Fruit fly (Drosophila melanogaster): Measurements from ENCODE around the gene jvl.

jvl gene

DNA sequence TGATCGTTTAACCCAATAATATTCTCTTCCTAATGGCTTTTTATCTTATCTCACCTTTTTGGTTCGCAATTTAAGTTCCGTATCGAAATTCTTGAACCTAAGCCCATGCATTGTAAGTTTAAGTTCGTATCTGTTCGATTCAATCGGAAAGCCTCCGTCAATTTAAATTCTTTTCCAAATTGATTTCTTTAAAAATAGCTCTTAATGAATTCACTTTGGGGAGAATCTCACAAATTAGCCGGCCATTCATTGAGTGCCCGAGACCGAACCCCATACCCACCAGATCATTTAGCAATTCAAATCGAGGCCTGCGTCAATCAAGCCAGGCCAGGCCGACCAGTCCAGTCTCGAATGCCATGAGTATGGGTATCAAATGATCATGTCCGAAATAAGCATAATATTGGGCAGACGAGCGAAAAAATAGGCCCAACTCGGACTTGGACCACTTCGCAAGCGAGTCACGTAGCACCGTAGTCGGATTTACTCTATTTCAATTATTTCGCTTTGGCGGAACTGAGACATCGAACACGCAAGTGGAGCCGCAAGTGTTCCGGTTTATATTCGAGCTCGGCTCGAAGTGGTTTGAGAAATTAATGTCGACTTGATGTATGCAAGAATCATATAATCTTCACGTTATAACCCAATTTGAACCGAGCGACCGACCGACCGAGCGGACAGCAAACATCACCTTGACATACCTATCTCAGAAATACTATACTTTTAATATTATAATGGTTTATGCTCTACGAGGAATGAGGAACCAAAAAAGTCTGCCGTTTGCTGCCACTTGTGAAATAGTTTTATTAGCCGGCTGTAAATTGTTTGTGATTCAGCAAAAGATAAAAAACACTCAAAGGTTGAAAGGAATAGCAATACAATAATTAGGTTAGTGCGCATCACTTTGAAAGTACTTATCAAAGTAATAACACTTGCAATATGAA, 33.4 kb upstream of the jvl start (continued):
- TF ChIP-seq CG32772 (GFP tag; IDR thresholded peaks at IDR 0.05) (no peak), CG8281 (tag; optimal IDR thresholded peaks at IDR 0.05) (no peak), gem (tag; optimal IDR thresholded peaks at IDR 0.05) (no peak), ems (GFP tag; optimal IDR thresholded peaks at IDR 0.05) (no peak), Awh (GFP tag; IDR thresholded peaks at IDR 0.05) (peak; percentile 88), so (GFP tag; IDR thresholded peaks at IDR 0.05) (no peak), CG13894 (tag; optimal IDR thresholded peaks at IDR 0.05) (peak; percentile 91), grn (GFP tag; optimal IDR thresholded peaks at IDR 0.05) (peak; percentile 30)

dm6 chr3R:14708948-14709385, 32.4 kb upstream of the jvl start:
- TF ChIP-seq MTF-1 (GFP tag; optimal IDR thresholded peaks at IDR 0.05; ENCODE audit: borderline replicate concordance) (no peak), btn (GFP tag; optimal IDR thresholded peaks at IDR 0.05) (no peak), Opbp (GFP tag; IDR thresholded peaks at IDR 0.05; ENCODE audit: partially characterized antibody) (no peak), CG9437 (GFP tag; optimal IDR thresholded peaks at IDR 0.05) (no peak), ERR (GFP tag; optimal IDR thresholded peaks at IDR 0.05) (peak; percentile 3), CG15269 (tag; optimal IDR thresholded peaks at IDR 0.05) (peak; percentile 10), sug (tag; optimal IDR thresholded peaks at IDR 0.05) (peak; percentile 59), prd (optimal IDR thresholded peaks at IDR 0.05) (no peak), prd (GFP tag; IDR thresholded peaks at IDR 0.05) (no peak), exex (tag; optimal IDR thresholded peaks at IDR 0.05) (peak; percentile 90), mirr (GFP tag; optimal IDR thresholded peaks at IDR 0.05) (peak; percentile 89), lbe (GFP tag; optimal IDR thresholded peaks at IDR 0.05) (no peak), Ets97D (GFP tag; optimal IDR thresholded peaks at IDR 0.05) (no peak), pan (optimal IDR thresholded peaks at IDR 0.05) (no peak), pan (GFP tag; optimal IDR thresholded peaks at IDR 0.05 in 1 of 2, IDR thresholded peaks at IDR 0.05 in 1 of 2) (no peak), Mad (GFP tag; optimal IDR thresholded peaks at IDR 0.05) (no peak), Sox100B (GFP tag; optimal IDR thresholded peaks at IDR 0.05) (peak; percentile 38), CG17802 (tag; optimal IDR thresholded peaks at IDR 0.05) (no peak), stwl (tag; optimal IDR thresholded peaks at IDR 0.05) (no peak), fd64A (GFP tag; optimal IDR thresholded peaks at IDR 0.05) (peak; percentile 48), CG31365 (tag; optimal IDR thresholded peaks at IDR 0.05) (peak; percentile 3), sima (GFP tag; optimal IDR thresholded peaks at IDR 0.05) (no peak), en (GFP tag; optimal IDR thresholded peaks at IDR 0.05) (peak; percentile 8), CG17328 (GFP tag; IDR thresholded peaks at IDR 0.05) (no peak), CG8765 (GFP tag; IDR thresholded peaks at IDR 0.05) (no peak), bigmax (GFP tag; optimal IDR thresholded peaks at IDR 0.05) (no peak), tin (GFP tag; optimal IDR thresholded peaks at IDR 0.05) (no peak), klu (GFP tag; IDR thresholded peaks at IDR 0.05) (no peak), HmgD (GFP tag; optimal IDR thresholded peaks at IDR 0.05) (no peak), CG30431 (GFP tag; optimal IDR thresholded peaks at IDR 0.05) (no peak), Scr (GFP tag; IDR thresholded peaks at IDR 0.05; ENCODE audit: partially characterized antibody) (no peak), sd (tag; optimal IDR thresholded peaks at IDR 0.05) (peak; percentile 85), tio (GFP tag; optimal IDR thresholded peaks at IDR 0.05) (no peak), CG10366 (GFP tag; IDR thresholded peaks at IDR 0.05) (no peak), Rfx (GFP tag; IDR thresholded peaks at IDR 0.05) (peak; percentile 14; the same call in 1 of the 2 replicates), chif (GFP tag; optimal IDR thresholded peaks at IDR 0.05) (no peak), B-H2 (GFP tag; optimal IDR thresholded peaks at IDR 0.05) (no peak), H15 (GFP tag; IDR thresholded peaks at IDR 0.05) (no peak), CG1233 (GFP tag; optimal IDR thresholded peaks at IDR 0.05) (peak; percentile 40), CG2678 (tag; optimal IDR thresholded peaks at IDR 0.05) (no peak), Hmr (GFP tag; optimal IDR thresholded peaks at IDR 0.05) (no peak)

Data from whole organism, embryonic.